Worm (Caenorhabditis elegans) whole organism, L4/young adult: Measurements from ENCODE around the gene T04C12.7.

ENCODE experiments used
- W03F9.2 ChIP-seq: fragments of 150-350 bp; optimal IDR thresholded peaks from 2 replicates; lab custom pipeline; 2014; ENCODE audit warnings: missing biosample characterization, missing genetic modification characterization
- dao-5 ChIP-seq: sonication (generic microtip); optimal IDR thresholded peaks from 2 replicates; lab custom pipeline; 2016; ENCODE audit warnings: missing genotype, missing genetic modification characterization, moderate library complexity, missing compliant biosample characterization
- him-1 ChIP-seq: sonication (generic microtip); optimal IDR thresholded peaks from 2 replicates; lab custom pipeline; 2016; ENCODE audit warnings: missing genotype, missing genetic modification reagents, missing genetic modification characterization, missing compliant biosample characterization

Gene T04C12.7

DNA sequence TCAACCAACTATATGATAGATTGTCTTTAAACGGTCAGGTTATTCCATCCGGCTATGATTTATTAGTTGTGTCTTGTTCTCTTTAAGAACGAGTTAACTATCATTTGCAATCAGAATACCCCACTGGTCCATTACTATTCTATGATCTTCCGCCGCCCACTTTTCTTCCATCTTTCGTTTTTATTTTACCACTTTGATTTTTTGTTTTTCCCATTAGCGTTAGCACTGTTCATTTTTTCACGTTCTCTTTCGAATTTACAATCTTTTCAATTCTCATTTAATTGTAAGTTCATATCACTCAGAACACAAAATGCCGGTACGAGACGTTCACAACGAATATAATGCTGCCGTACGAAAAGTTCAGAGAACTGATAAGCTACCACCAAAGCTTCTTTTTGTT lies at the start of gene T04C12.7:
Gene T04C12.7 (plus strand): TSS at position 301 of the 400 bp plus-strand sequence.
- no peak for TF ChIP-seq him-1 (tag; lab: Kevin White, UChicago)
- no peak for TF ChIP-seq dao-5
- no peak for TF ChIP-seq W03F9.2 (tag; lab: Kevin White, UChicago)

DNA sequence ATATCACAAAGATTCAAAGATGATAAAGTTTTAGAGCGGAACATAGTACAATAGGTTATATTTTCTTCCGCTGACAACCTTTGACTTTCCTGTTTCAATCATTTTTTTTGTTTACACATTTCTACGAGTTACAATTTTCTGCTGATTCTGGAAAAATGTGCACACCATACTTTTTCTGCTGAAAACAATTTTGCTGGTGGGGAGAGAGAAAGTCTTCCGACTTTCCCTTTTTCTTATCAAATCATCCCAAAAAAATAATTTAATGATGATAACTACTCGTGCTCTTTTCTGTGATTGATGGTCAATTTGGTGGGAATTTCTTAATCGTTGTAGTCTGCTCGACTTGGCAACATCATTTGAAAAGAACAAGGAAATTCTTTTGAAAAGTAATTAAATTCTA lies 46.3 kb upstream of the T04C12.7 start:
- no peak for TF ChIP-seq W03F9.2 (tag; lab: Kevin White, UChicago)
- no peak for TF ChIP-seq dao-5
- TF ChIP-seq him-1 (tag; lab: Kevin White, UChicago), result no peak

DNA sequence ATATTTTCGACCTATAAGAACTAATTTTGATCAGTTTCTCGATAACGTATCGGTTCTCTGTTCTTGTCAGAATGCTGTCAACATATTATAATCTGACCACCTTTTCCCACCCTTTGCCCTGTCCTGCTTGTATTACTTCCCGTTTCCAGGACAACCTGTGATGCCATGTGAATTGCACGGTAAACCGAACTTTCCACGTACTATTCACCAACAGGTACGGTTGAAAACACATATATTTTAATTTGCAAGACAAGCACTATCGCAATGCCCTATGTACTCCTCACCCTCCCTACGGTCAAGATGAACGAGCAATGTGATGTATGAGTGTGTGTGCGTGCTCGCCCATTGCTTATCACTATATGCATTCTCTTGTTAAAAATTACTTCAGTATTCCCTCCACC lies 44.8 kb upstream of the T04C12.7 start:
- no peak for TF ChIP-seq W03F9.2 (tag; lab: Kevin White, UChicago)

DNA sequence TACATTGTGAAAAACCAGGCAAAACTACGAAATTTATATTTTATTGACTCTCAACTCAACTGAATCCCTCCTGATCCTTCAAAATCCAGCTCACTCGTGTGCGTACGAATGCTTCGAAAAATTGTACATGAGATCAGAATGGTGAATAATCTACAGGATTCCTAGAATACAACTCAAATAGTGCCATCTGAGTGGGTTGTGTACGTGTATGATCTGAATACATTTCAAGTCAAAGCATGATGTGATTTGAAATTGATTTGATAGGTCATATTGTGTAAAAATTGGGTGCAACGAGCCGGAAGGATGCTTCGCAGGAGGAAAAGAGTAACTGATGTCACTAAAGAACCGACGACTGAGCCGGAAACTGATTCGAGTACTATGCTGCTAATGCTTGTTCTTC lies 43.2 kb upstream of the T04C12.7 start:
- TF ChIP-seq dao-5, result no peak
- TF ChIP-seq him-1 (tag; lab: Kevin White, UChicago), result no peak
- TF ChIP-seq W03F9.2 (tag; lab: Kevin White, UChicago), result no peak

DNA sequence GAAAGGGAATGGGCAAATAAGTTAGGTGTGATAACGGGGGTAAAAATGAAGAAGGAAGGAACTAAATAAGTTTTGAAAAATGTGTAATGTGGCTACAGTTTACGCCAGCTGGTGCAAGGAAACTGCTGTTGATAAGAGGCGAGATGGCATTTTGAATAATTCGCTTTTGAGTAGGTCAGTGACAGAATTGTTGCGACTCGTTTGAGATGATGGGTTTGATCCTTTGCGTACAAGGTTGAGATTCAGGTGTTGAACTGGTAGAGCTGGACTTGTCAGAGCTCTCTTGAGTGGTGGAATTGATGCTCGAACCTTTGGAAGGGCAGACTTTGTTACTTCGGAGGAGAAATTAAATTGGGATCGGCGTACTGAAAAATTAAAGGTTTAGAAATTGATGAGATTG lies 42.1 kb upstream of the T04C12.7 start:
- TF ChIP-seq him-1 (tag; lab: Kevin White, UChicago), result no peak
- no peak for TF ChIP-seq W03F9.2 (tag; lab: Kevin White, UChicago)
- no peak for TF ChIP-seq dao-5

DNA sequence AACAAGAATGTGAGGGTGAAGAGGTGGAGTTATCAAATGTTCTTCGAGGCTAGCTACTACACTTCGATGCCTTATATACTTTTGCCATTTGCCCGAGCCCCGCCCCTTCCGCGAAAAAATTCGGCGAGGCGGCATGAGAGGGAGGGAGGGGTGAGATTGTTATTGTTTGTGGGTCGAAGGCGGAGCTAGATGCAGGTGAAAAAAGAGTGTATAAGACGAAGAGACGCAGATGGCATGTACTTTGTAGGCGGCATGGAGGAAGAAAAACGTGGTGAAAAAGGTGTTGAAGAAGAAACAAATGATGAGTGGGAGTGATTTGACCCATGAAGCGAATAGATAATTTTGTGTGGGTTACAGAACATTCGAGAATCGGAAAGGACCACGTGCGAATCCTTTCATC lies 41.5 kb upstream of the T04C12.7 start, which contains the start of gene C13G3.1:
Gene C13G3.1 (minus strand): TSS at position 47 of the 400 bp plus-strand sequence.
- TF ChIP-seq W03F9.2 (tag; lab: Kevin White, UChicago) (no peak), dao-5 (no peak), him-1 (tag; lab: Kevin White, UChicago) (no peak)

DNA sequence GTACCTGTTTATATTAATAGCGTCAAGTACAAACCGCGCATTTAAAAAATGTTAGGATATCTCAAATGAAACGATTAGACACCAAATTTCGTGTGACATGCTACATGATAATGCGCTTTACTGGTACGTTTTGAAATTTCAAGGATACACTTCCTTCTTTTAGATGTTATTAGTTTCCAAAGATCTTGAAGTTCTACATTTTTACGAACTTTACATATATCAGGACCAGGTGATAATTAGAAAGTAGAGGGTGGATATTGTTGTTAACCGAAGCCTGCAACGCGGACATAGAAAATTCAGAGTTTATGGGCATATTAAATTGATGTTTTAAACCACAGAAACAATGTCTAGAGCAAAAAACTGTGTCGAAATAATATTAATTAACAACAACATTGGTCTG lies 40.7 kb upstream of the T04C12.7 start:
- no peak for TF ChIP-seq dao-5
- TF ChIP-seq W03F9.2 (tag; lab: Kevin White, UChicago), result no peak
- TF ChIP-seq him-1 (tag; lab: Kevin White, UChicago), result no peak

DNA sequence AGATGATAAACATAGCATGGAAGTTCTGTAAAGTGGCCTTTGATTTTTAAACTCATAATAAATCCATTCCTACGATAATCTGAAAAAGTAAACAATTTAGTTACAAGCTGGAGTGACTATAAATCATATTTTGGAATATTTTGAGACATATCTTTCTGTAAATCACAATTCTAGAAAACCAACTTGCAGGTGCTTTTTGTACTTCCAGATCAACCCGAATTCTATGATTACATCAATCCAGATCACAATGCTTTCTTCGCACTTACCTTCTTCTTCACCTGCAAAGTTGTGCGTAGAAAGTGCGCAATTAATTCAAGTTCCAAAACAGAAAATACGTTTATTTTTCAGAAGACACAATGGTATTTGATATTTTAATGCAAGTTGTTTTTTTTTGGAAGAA lies 39.2 kb upstream of the T04C12.7 start:
- no peak for TF ChIP-seq W03F9.2 (tag; lab: Kevin White, UChicago)
- TF ChIP-seq dao-5, result no peak
- no peak for TF ChIP-seq him-1 (tag; lab: Kevin White, UChicago)

DNA sequence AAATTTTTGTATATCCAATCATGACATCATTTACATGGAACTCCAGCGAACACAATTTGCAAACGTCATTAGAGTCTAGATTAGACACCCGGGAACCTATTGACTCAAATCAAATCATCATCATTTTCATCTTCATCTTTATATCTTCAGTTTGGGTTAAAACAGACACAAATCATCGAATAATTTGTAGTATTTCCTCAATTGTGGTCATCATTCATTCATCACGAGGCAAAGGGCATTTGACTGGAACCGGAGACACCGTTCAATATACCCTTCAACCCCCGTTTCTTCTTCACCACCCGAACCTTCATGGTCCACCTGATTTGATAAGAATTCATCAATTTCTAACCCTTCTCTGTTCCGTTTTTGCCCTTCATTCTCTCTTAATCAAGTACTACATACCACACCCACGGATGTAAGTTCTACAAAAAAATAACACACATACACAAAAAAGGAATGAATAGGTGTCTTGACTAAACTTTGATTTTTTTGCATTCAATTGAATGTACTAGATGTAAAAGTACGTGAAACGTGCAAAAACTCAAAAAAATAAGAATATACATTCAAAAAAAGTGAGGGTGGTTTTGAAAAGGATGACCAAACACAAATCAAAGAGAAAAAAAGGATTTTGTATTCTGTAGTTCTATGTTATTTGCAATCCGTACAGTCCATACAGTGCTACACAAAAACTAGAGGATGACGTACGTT lies 36.9 kb upstream of the T04C12.7 start:
- TF ChIP-seq W03F9.2 (tag; lab: Kevin White, UChicago) (no peak), dao-5 (no peak), him-1 (tag; lab: Kevin White, UChicago) (no peak)

DNA sequence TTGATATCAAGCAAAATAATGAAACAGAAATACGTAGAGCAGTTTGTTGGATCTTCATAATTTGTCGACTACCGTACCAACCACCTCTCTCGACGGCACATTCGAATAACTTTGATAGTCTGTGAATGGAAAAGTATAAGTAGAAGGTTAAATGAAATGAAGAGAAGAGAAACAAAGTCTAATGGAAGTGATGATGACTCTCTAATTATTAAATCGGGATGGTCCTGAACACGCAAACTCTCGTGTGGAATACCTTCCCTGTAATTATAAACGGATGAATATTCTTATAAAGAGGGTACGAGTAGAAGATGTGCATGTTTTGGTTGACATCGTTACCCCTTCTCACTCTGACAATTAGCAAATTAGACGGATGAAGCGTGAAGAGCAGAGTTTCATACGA lies 31.1 kb upstream of the T04C12.7 start, which contains the start of the genes C13G3.12 and hot-6:
Gene C13G3.12 (minus strand): TSS at position 101 of the 400 bp plus-strand sequence.
Gene hot-6 (minus strand): TSS at position 121 of the 400 bp plus-strand sequence.
- TF ChIP-seq dao-5 (no peak), him-1 (tag; lab: Kevin White, UChicago) (no peak), W03F9.2 (tag; lab: Kevin White, UChicago) (no peak)

DNA sequence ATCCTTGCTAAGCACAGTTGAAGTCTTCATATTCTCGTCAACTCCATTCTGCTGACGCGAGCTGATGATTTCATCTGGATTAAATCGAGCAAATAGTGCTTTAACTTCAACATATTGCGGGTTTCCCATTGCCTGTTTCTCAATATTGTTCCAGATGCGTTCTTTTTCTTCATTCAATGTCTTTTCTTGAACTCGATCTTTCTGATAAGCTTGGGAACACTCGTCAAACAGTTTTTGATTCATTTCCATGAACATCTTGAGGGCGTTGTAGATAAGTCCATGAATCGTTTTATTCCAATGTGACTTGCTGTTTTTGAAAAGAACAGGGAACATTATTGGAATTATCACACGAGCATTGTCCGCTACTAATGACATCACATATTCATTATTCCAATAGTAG lies 26.2 kb upstream of the T04C12.7 start:
- TF ChIP-seq W03F9.2 (tag; lab: Kevin White, UChicago), result no peak
- TF ChIP-seq dao-5, result no peak
- no peak for TF ChIP-seq him-1 (tag; lab: Kevin White, UChicago)

DNA sequence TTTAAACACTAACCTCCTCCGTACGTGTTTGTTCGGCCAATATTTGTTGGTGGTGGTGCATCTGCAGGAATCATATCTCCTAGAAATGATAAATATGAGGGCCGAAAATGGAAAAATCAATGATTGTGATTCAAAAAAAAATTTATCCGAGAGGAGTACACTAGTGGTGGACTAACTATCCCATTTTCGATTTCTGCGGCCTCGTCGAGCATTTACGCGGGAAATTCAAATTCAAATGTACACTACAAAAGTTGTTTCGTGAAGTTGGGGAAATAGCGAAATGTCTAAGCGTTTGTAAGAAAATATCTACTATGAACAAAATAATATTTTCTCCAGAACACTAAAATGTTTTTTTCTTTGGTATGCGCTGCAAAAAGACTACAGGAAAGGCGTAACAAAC lies 24.6 kb upstream of the T04C12.7 start:
- TF ChIP-seq W03F9.2 (tag; lab: Kevin White, UChicago) (peak; percentile 22), him-1 (tag; lab: Kevin White, UChicago) (no peak)

DNA sequence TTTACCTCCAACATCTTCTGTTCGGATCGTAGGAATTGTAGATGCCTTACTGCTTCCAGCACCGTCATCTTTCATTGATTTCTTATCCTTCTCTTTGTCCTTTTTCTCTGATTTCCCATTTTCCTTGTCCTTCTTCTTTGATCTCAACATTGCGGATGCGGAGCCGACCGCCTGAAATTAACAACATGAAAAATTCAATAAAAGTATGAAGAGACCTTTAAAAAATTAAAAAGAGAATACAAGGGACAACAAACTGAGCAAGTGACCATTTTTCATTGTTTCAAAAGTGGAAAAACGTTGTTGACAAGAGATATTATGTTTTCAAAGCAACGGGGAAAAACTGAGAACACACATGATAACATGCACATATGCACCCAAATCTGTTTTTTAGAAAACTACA lies 23.3 kb upstream of the T04C12.7 start:
- TF ChIP-seq him-1 (tag; lab: Kevin White, UChicago), result no peak
- TF ChIP-seq dao-5, result no peak
- TF ChIP-seq W03F9.2 (tag; lab: Kevin White, UChicago), result no peak

DNA sequence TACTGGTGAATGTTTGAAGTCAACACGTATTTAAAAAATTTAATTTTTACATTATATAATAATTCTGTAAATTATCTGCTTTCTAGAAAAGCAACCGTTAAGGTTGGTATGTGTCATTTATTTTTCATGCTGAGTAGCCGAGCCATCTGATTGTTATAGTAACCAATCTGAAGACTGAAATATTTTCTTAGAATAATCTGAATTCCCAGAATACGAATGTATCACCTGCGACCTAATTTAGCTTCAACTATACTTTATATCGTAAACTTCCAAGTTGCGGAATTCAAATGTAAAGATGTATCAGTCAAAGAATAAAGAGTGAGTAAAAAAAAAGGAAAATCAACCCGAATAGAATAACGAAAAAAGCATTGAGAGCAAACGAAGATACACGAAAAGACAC lies 20.7 kb upstream of the T04C12.7 start:
- TF ChIP-seq him-1 (tag; lab: Kevin White, UChicago) (no peak), W03F9.2 (tag; lab: Kevin White, UChicago) (no peak), dao-5 (no peak)

DNA sequence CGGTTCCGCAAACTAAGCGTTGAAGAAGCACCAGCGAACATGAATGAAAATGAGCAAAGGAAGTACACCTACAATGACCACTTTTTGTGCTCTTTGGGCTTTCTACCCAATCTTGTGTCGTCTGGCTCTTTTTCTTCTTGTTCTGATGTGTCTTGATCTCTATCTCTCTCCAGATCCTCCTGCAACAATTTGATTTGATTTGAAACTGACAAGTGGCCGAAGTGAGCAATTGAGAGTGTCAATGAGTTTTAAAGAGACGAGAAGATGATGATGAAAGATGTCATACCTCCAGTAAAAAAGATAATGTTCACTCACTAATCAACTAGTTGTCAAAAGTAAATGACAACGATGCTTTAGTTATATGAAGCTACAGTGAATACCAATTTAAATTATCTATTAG lies 19.2 kb upstream of the T04C12.7 start, which contains the start of gene pptr-2:
Gene pptr-2 (minus strand): TSS at position 184 of the 400 bp plus-strand sequence.
- TF ChIP-seq dao-5 (no peak), W03F9.2 (tag; lab: Kevin White, UChicago) (no peak), him-1 (tag; lab: Kevin White, UChicago) (no peak)
